Fruit fly (Drosophila melanogaster): Measurements from ENCODE around the gene eIF5B.

The eIF5B gene

dm6 chr3L:3382489-3382879 lies 78.3 kb downstream of the eIF5B start (continued):
- no peak for TF ChIP-seq CG34224 (GFP tag; IDR thresholded peaks at IDR 0.05; ENCODE audit: partially characterized antibody)
- TF ChIP-seq kni (GFP tag; optimal IDR thresholded peaks at IDR 0.05) = peak; percentile 35
- TF ChIP-seq pros (GFP tag; optimal IDR thresholded peaks at IDR 0.05) = no peak
- no peak for TF ChIP-seq sc (optimal IDR thresholded peaks at IDR 0.05)
- peak; percentile 75 for TF ChIP-seq sc (GFP tag; optimal IDR thresholded peaks at IDR 0.05)
- no peak; the same call in 1 of the 2 replicates for TF ChIP-seq CG4360 (GFP tag; IDR thresholded peaks at IDR 0.05)
- peak; percentile 73 for TF ChIP-seq ERR (GFP tag; optimal IDR thresholded peaks at IDR 0.05)
- peak; percentile 85 for TF ChIP-seq CG9727 (GFP tag; optimal IDR thresholded peaks at IDR 0.05)
- no peak for TF ChIP-seq gfzf (GFP tag; optimal IDR thresholded peaks at IDR 0.05)
- peak; percentile 77 for TF ChIP-seq ttk (GFP tag; IDR thresholded peaks at IDR 0.05)
- TF ChIP-seq disco-r (GFP tag; optimal IDR thresholded peaks at IDR 0.05) = peak; percentile 67
- TF ChIP-seq CG17568 (GFP tag; optimal IDR thresholded peaks at IDR 0.05) = peak; percentile 71
- peak; percentile 25 for TF ChIP-seq pb (GFP tag; optimal IDR thresholded peaks at IDR 0.05)
- peak; percentile 65 for TF ChIP-seq repo (GFP tag; optimal IDR thresholded peaks at IDR 0.05)
- TF ChIP-seq tio (GFP tag; optimal IDR thresholded peaks at IDR 0.05) = peak; percentile 74
- TF ChIP-seq zfh2 (GFP tag; optimal IDR thresholded peaks at IDR 0.05) = peak; percentile 79
- TF ChIP-seq CG9437 (GFP tag; optimal IDR thresholded peaks at IDR 0.05) = peak; percentile 69
- peak; percentile 93 for TF ChIP-seq CG32532 (GFP tag; IDR thresholded peaks at IDR 0.05)
- TF ChIP-seq CG3065 (GFP tag; optimal IDR thresholded peaks at IDR 0.05) = peak; percentile 69
- TF ChIP-seq pzg (GFP tag; optimal IDR thresholded peaks at IDR 0.05) = no peak
- no peak for TF ChIP-seq D (optimal IDR thresholded peaks at IDR 0.05)
- TF ChIP-seq D (GFP tag; optimal IDR thresholded peaks at IDR 0.05) = peak; percentile 79
- TF ChIP-seq CG10654 (GFP tag; optimal IDR thresholded peaks at IDR 0.05) = peak; percentile 75
- peak; percentile 86 for TF ChIP-seq Dbx (GFP tag; IDR thresholded peaks at IDR 0.05)
- TF ChIP-seq pfk (GFP tag; optimal IDR thresholded peaks at IDR 0.05) = no peak
- TF ChIP-seq stwl (tag; optimal IDR thresholded peaks at IDR 0.05) = peak; percentile 34
- TF ChIP-seq Dip2 (GFP tag; IDR thresholded peaks at IDR 0.05) = no peak
- TF ChIP-seq bigmax (GFP tag; optimal IDR thresholded peaks at IDR 0.05) = no peak
- TF ChIP-seq CG18764 (GFP tag; optimal IDR thresholded peaks at IDR 0.05) = peak; percentile 79
- TF ChIP-seq nau (GFP tag; optimal IDR thresholded peaks at IDR 0.05) = peak; percentile 68
- TF ChIP-seq CG8290 (GFP tag; optimal IDR thresholded peaks at IDR 0.05) = peak; percentile 58
- TF ChIP-seq CG8290 (tag; optimal IDR thresholded peaks at IDR 0.05) = peak in 1 of 2 experiments; percentile 83
- no peak for TF ChIP-seq CG1832 (GFP tag; optimal IDR thresholded peaks at IDR 0.05)
- TF ChIP-seq CG7839 (tag; optimal IDR thresholded peaks at IDR 0.05) = peak; percentile 92
- TF ChIP-seq CG13775 (GFP tag; optimal IDR thresholded peaks at IDR 0.05) = peak; percentile 77
- TF ChIP-seq Rx (GFP tag; IDR thresholded peaks at IDR 0.05) = peak; percentile 79
- TF ChIP-seq ac (GFP tag; optimal IDR thresholded peaks at IDR 0.05) = peak; percentile 45
- peak; percentile 88 for TF ChIP-seq Fer3 (tag; optimal IDR thresholded peaks at IDR 0.05)
- TF ChIP-seq Oaz (GFP tag; IDR thresholded peaks at IDR 0.05) = peak; percentile 77
- peak; percentile 84 for TF ChIP-seq Side (GFP tag; optimal IDR thresholded peaks at IDR 0.05)
- peak; percentile 76 for TF ChIP-seq maf-S (GFP tag; optimal IDR thresholded peaks at IDR 0.05)
- TF ChIP-seq B-H1 (GFP tag; IDR thresholded peaks at IDR 0.05) = peak; percentile 77
- TF ChIP-seq HmgZ (tag; optimal IDR thresholded peaks at IDR 0.05) = peak; percentile 89
- TF ChIP-seq CG12659 (GFP tag; optimal IDR thresholded peaks at IDR 0.05) = peak; percentile 78
- peak; percentile 50 for TF ChIP-seq D19B (GFP tag; optimal IDR thresholded peaks at IDR 0.05)
- TF ChIP-seq CG12299 (tag; optimal IDR thresholded peaks at IDR 0.05) = peak; percentile 76
- no peak for TF ChIP-seq CG9797 (GFP tag; optimal IDR thresholded peaks at IDR 0.05)
- TF ChIP-seq emc (GFP tag; optimal IDR thresholded peaks at IDR 0.05) = peak; percentile 41
- peak; percentile 24 for TF ChIP-seq luna (GFP tag; optimal IDR thresholded peaks at IDR 0.05)
- TF ChIP-seq bab2 (GFP tag; optimal IDR thresholded peaks at IDR 0.05) = peak; percentile 65
- no peak for TF ChIP-seq CG16813 (GFP tag; IDR thresholded peaks at IDR 0.05; ENCODE audit: partially characterized antibody)
- TF ChIP-seq Abd-B (GFP tag; optimal IDR thresholded peaks at IDR 0.05) = peak; percentile 83
